Fruit fly (Drosophila melanogaster): ENCODE results near the gene w-cup.

w-cup gene

dm6 chr2L:10526953-10527584 lies 50.5 kb downstream of the w-cup start, which contains the start of gene Lip4 (continued):
- TF ChIP-seq Met (GFP tag; optimal IDR thresholded peaks at IDR 0.05) (peak; percentile 46), Gug (GFP tag; IDR thresholded peaks at IDR 0.05) (peak; percentile 72), fd59A (GFP tag; optimal IDR thresholded peaks at IDR 0.05) (peak; percentile 54), CG8319 (GFP tag; optimal IDR thresholded peaks at IDR 0.05) (peak; percentile 61), cyc (GFP tag; optimal IDR thresholded peaks at IDR 0.05) (peak; percentile 42), CG1621 (tag; optimal IDR thresholded peaks at IDR 0.05) (peak; percentile 66), topi (GFP tag; optimal IDR thresholded peaks at IDR 0.05) (peak; percentile 50), CG34406 (GFP tag; optimal IDR thresholded peaks at IDR 0.05) (peak; percentile 65), CG16779 (tag; optimal IDR thresholded peaks at IDR 0.05) (peak; percentile 26), Hr39 (GFP tag; optimal IDR thresholded peaks at IDR 0.05) (peak; percentile 47), CG8119 (GFP tag; IDR thresholded peaks at IDR 0.05) (peak; percentile 87; the same call in 2 of the 3 replicates), fkh (GFP tag; optimal IDR thresholded peaks at IDR 0.05) (peak; percentile 42), CG11294 (GFP tag; IDR thresholded peaks at IDR 0.05) (no peak; the same call in 1 of the 2 replicates), Sox102F (GFP tag; optimal IDR thresholded peaks at IDR 0.05) (peak; percentile 51), Ets21C (GFP tag; optimal IDR thresholded peaks at IDR 0.05) (peak; percentile 17), CG3032 (tag; optimal IDR thresholded peaks at IDR 0.05) (no peak), CG7368 (GFP tag; optimal IDR thresholded peaks at IDR 0.05) (peak; percentile 62), Smox (GFP tag; optimal IDR thresholded peaks at IDR 0.05) (peak; percentile 56), CG15336 (GFP tag; IDR thresholded peaks at IDR 0.05) (peak; percentile 80), CG6808 (GFP tag; optimal IDR thresholded peaks at IDR 0.05) (peak; percentile 64), eg (GFP tag; IDR thresholded peaks at IDR 0.05) (peak; percentile 85), OdsH (GFP tag; optimal IDR thresholded peaks at IDR 0.05) (peak; percentile 76), vri (GFP tag; optimal IDR thresholded peaks at IDR 0.05) (peak; percentile 14)

All from whole organism, prepupa.